Worm (Caenorhabditis elegans) whole organism, L3 larva: ENCODE measurements around the gene pqn-70.

Experiments used
- fos-1 ChIP-seq: fragments of 150-350 bp; optimal IDR thresholded peaks from 2 replicates; lab custom pipeline; 2014; ENCODE audit warnings: missing biosample characterization, missing genetic modification characterization
- lin-39 ChIP-seq: fragments of 150-350 bp; optimal IDR thresholded peaks from 2 replicates; lab custom pipeline; 2018; ENCODE audit warnings: missing biosample characterization, missing genetic modification reagents, missing genetic modification characterization

DNA sequence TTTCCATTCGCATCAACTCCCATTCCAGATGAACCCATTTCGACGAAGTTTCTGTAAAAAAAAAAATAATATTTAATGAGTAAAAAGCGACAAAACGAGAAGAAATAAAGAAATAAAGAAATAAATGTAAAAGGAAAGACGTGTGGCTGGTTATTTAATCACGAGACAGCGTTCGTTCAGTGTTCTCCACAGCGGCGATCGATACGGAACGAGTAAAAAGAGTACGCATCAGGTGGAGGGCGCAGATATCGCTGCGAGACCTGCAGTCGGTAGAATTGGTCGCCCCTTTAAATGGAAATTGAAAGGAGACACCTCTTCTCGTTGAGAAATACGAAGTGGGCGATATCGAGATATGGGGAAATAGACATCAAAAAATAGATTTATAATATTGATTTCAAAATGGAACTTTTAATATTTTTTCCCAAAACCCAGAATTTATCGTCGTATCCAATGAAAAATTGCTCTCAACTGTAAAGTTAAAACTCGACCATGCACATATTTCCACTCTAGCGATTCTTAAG, at the start of gene pqn-70:
- TF ChIP-seq lin-39 (tag; lab: Kevin White, UChicago) (peak; percentile 89), fos-1 (no peak)
